Worm (Caenorhabditis elegans) whole organism, L1 larva: ENCODE measurements around the gene F53A2.9.

Experiments
- aly-2 ChIP-seq: fragments of 150-350 bp; optimal IDR thresholded peaks from 2 replicates; lab custom pipeline; 2014; ENCODE audit warnings: missing biosample characterization, missing genetic modification characterization
- ama-1 ChIP-seq: fragments of 150-350 bp; optimal IDR thresholded peaks from 2 replicates; lab custom pipeline; 2014
- dsc-1 ChIP-seq: sonication (generic microtip); optimal IDR thresholded peaks from 2 replicates; lab custom pipeline; 2016; ENCODE audit warnings: mild to moderate bottlenecking, missing genetic modification characterization, missing compliant biosample characterization
- lin-13 ChIP-seq: fragments of 150-350 bp; optimal IDR thresholded peaks from 2 replicates; lab custom pipeline; 2014; ENCODE audit warnings: missing biosample characterization, missing genetic modification reagents, missing genetic modification characterization
- nhr-47 ChIP-seq: sonication (generic microtip); optimal IDR thresholded peaks from 2 replicates; lab custom pipeline; 2016; ENCODE audit warnings: mild to moderate bottlenecking, missing genetic modification characterization, moderate library complexity, missing compliant biosample characterization
- unc-62 ChIP-seq: fragments of 150-350 bp; optimal IDR thresholded peaks from 2 replicates; lab custom pipeline; 2014; ENCODE audit warnings: missing biosample characterization, missing genetic modification reagents, missing genetic modification characterization

DNA sequence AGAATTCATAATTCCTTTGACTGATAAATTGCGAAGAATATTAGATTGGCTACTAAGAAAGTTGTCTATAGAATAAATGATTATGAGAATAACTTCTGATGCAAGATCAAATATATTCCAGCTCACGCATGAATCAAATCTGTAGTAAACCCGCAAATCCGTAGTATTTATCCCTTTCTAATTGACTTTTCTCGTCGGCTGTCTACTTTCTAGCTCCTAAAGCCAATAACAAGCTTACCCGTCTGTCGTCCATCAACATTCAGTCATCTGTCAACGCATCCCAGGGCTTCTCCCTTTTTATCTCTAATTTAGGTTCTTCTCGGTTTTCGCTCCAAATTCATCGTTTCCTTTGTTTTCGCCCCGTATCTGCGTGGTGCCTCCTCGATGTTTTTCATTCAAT, 10.3 kb downstream of the F53A2.9 start:
- TF ChIP-seq unc-62 (GFP tag; lab: Kevin White, UChicago) (no peak), dsc-1 (peak; percentile 78), nhr-47 (peak; percentile 28), lin-13 (GFP tag; lab: Kevin White, UChicago) (no peak), ama-1 (lab: Kevin White, UChicago) (no peak), aly-2 (tag; lab: Kevin White, UChicago) (no peak)
